Worm (Caenorhabditis elegans) whole organism, midembryonic: ENCODE data around the gene ifb-2.

Experiments used
- T22C8.4 ChIP-seq: fragments of 200-800 bp; sonication (Bioruptor generic); IDR thresholded peaks from 2 replicates; pipeline ENCODE4 v1.3.6; 2022; ENCODE audit warnings: missing genetic modification characterization, missing compliant biosample characterization
- cog-1 ChIP-seq: sonication (generic microtip); optimal IDR thresholded peaks from 2 replicates; lab custom pipeline; 2016; ENCODE audit warnings: missing genetic modification characterization, missing compliant biosample characterization
- flt-1 ChIP-seq: fragments of 200-800 bp; sonication (Bioruptor generic); IDR thresholded peaks from 2 replicates; pipeline ENCODE4 v1.3.6; 2022; ENCODE audit warnings: missing genetic modification characterization, missing compliant biosample characterization
- klf-2 ChIP-seq: fragments of 200-800 bp; sonication (Bioruptor generic); conservative IDR thresholded peaks from 2 replicates; pipeline ENCODE4 v1.3.6; 2022; ENCODE audit warnings: missing genetic modification reagents, missing genetic modification characterization, missing compliant biosample characterization
- med-1 ChIP-seq: sonication (generic microtip); optimal IDR thresholded peaks from 2 replicates; lab custom pipeline; 2017; ENCODE audit warnings: missing genetic modification characterization, mild to moderate bottlenecking, missing compliant biosample characterization, antibody characterized with exemption, missing genetic modification reagents; ENCODE audit not compliant: insufficient read depth
- ref-1 ChIP-seq: fragments of 200-800 bp; sonication (Bioruptor generic); conservative IDR thresholded peaks from 2 replicates; pipeline ENCODE4 v1.3.6; 2022; ENCODE audit warnings: missing genetic modification reagents, missing genetic modification characterization, missing compliant biosample characterization
- tab-1 ChIP-seq: fragments of 200-800 bp; sonication (Bioruptor generic); IDR thresholded peaks from 2 replicates; pipeline ENCODE4 v1.3.6; 2022; ENCODE audit warnings: missing genetic modification characterization, missing compliant biosample characterization
- ztf-23 ChIP-seq: fragments of 200-800 bp; sonication (Bioruptor generic); IDR thresholded peaks from 2 replicates; pipeline ENCODE4 v1.3.6; 2022; ENCODE audit warnings: missing genetic modification reagents, missing genetic modification characterization, missing compliant biosample characterization
- ztf-29 ChIP-seq: fragments of 200-800 bp; sonication (Bioruptor generic); IDR thresholded peaks from 2 replicates; pipeline ENCODE4 v1.3.6; 2022; ENCODE audit warnings: missing genetic modification reagents, missing genetic modification characterization, missing compliant biosample characterization

Gene ifb-2

ce11 chrII:5749733-5750238, at the start of gene ifb-2:
TSS of gene ifb-2 (plus strand) at chrII:5750188.
- no peak for TF ChIP-seq flt-1 (GFP tag; lab: Robert Waterston, UW)
- no peak for TF ChIP-seq med-1
- TF ChIP-seq ref-1 = no peak
- no peak for TF ChIP-seq T22C8.4
- TF ChIP-seq tab-1 (GFP tag; lab: Robert Waterston, UW) = no peak
- no peak for TF ChIP-seq ztf-23 (GFP tag; lab: Robert Waterston, UW)
- no peak for TF ChIP-seq ztf-29 (GFP tag; lab: Robert Waterston, UW)
- TF ChIP-seq klf-2 = no peak
- no peak for TF ChIP-seq cog-1 (tag; lab: Kevin White, UChicago)

- no peak for TF ChIP-seq med-1
- no peak for TF ChIP-seq cog-1 (tag; lab: Kevin White, UChicago)
- TF ChIP-seq klf-2 = no peak
- no peak for TF ChIP-seq ztf-23 (GFP tag; lab: Robert Waterston, UW)
- TF ChIP-seq T22C8.4 = no peak
- no peak for TF ChIP-seq ref-1
- TF ChIP-seq tab-1 (GFP tag; lab: Robert Waterston, UW) = no peak
- no peak for TF ChIP-seq flt-1 (GFP tag; lab: Robert Waterston, UW)
- no peak for TF ChIP-seq ztf-29 (GFP tag; lab: Robert Waterston, UW)
These were observed 48.5 kb upstream of the ifb-2 start for ce11 chrII:5701485-5701884.

- TF ChIP-seq ztf-23 (GFP tag; lab: Robert Waterston, UW) (0 out of 2 replicates have a peak, but pooled peaks have one; percentile 11), cog-1 (tag; lab: Kevin White, UChicago) (no peak)
These were observed 47.3 kb upstream of the ifb-2 start for ce11 chrII:5702611-5703192.

ce11 chrII:5704479-5704878, 45.5 kb upstream of the ifb-2 start:
- no peak for TF ChIP-seq med-1
- no peak for TF ChIP-seq ref-1
- no peak for TF ChIP-seq flt-1 (GFP tag; lab: Robert Waterston, UW)
- TF ChIP-seq ztf-23 (GFP tag; lab: Robert Waterston, UW) = no peak
- TF ChIP-seq tab-1 (GFP tag; lab: Robert Waterston, UW) = no peak
- TF ChIP-seq klf-2 = no peak
- no peak for TF ChIP-seq cog-1 (tag; lab: Kevin White, UChicago)
- TF ChIP-seq T22C8.4 = no peak
- no peak for TF ChIP-seq ztf-29 (GFP tag; lab: Robert Waterston, UW)

ce11 chrII:5707532-5707931, 42.5 kb upstream of the ifb-2 start, which contains the start of gene osta-2:
TSS of gene osta-2 (plus strand) at chrII:5707691.
- TF ChIP-seq ztf-29 (GFP tag; lab: Robert Waterston, UW) (no peak), cog-1 (tag; lab: Kevin White, UChicago) (no peak), flt-1 (GFP tag; lab: Robert Waterston, UW) (no peak), ref-1 (no peak), med-1 (no peak), tab-1 (GFP tag; lab: Robert Waterston, UW) (no peak), ztf-23 (GFP tag; lab: Robert Waterston, UW) (no peak), klf-2 (no peak), T22C8.4 (no peak)

- TF ChIP-seq cog-1 (tag; lab: Kevin White, UChicago) (no peak), ztf-23 (GFP tag; lab: Robert Waterston, UW) (no peak), T22C8.4 (no peak), ztf-29 (GFP tag; lab: Robert Waterston, UW) (no peak), ref-1 (no peak), flt-1 (GFP tag; lab: Robert Waterston, UW) (no peak), klf-2 (no peak), tab-1 (GFP tag; lab: Robert Waterston, UW) (no peak), med-1 (no peak)
These were observed 41.8 kb upstream of the ifb-2 start for ce11 chrII:5708154-5708553.

- no peak for TF ChIP-seq ztf-29 (GFP tag; lab: Robert Waterston, UW)
- no peak for TF ChIP-seq med-1
- no peak for TF ChIP-seq ref-1
- no peak for TF ChIP-seq klf-2
- TF ChIP-seq flt-1 (GFP tag; lab: Robert Waterston, UW) = no peak
- TF ChIP-seq tab-1 (GFP tag; lab: Robert Waterston, UW) = no peak
- TF ChIP-seq cog-1 (tag; lab: Kevin White, UChicago) = no peak
- TF ChIP-seq ztf-23 (GFP tag; lab: Robert Waterston, UW) = no peak
- no peak for TF ChIP-seq T22C8.4
These were observed 39.2 kb upstream of the ifb-2 start for ce11 chrII:5710835-5711234.

- TF ChIP-seq cog-1 (tag; lab: Kevin White, UChicago) (no peak), ztf-29 (GFP tag; lab: Robert Waterston, UW) (no peak), klf-2 (no peak), flt-1 (GFP tag; lab: Robert Waterston, UW) (no peak), med-1 (no peak), ref-1 (no peak), tab-1 (GFP tag; lab: Robert Waterston, UW) (no peak), T22C8.4 (no peak), ztf-23 (GFP tag; lab: Robert Waterston, UW) (no peak)
These were observed 37.9 kb upstream of the ifb-2 start for ce11 chrII:5712126-5712525.

- 0 out of 2 replicates have a peak, but pooled peaks have one; percentile 13 for TF ChIP-seq flt-1 (GFP tag; lab: Robert Waterston, UW)
- no peak for TF ChIP-seq klf-2
These were observed 35.2 kb upstream of the ifb-2 start, which contains the start of the genes tiar-1 and lelo-4 for ce11 chrII:5714807-5715206. TSS of gene tiar-1 (minus strand) at chrII:5714823. TSS of gene lelo-4 (plus strand) at chrII:5714924.

- TF ChIP-seq T22C8.4 (no peak), flt-1 (GFP tag; lab: Robert Waterston, UW) (no peak), ztf-29 (GFP tag; lab: Robert Waterston, UW) (no peak), tab-1 (GFP tag; lab: Robert Waterston, UW) (no peak), ref-1 (no peak), cog-1 (tag; lab: Kevin White, UChicago) (no peak)
These were observed 34.1 kb upstream of the ifb-2 start, which contains the start of the genes C18A3.10 and C18A3.3 for ce11 chrII:5715745-5716357. TSS of gene C18A3.10 (minus strand) at chrII:5715845. TSS of gene C18A3.3 (plus strand) at chrII:5716307.
